Worm (Caenorhabditis elegans): ENCODE measurements around the gene D2023.1.

D2023.1 gene

ce11 chrV:11789474-11789873 lies at the start of gene D2023.1:
Gene D2023.1 (plus strand): TSS chrV:11789550.
- TF ChIP-seq cog-1 (tag; optimal IDR thresholded peaks at IDR 0.05) (no peak), klf-2 (GFP tag; conservative IDR thresholded peaks at IDR 0.05) (no peak), med-1 (GFP tag; optimal IDR thresholded peaks at IDR 0.05; ENCODE audit: insufficient read depth) (no peak), T22C8.4 (GFP tag; IDR thresholded peaks at IDR 0.05) (no peak), ztf-29 (GFP tag; IDR thresholded peaks at IDR 0.05) (no peak), ref-1 (GFP tag; conservative IDR thresholded peaks at IDR 0.05) (no peak), tab-1 (GFP tag; IDR thresholded peaks at IDR 0.05) (no peak), ztf-23 (GFP tag; IDR thresholded peaks at IDR 0.05) (no peak)

- no peak for TF ChIP-seq med-1 (GFP tag; optimal IDR thresholded peaks at IDR 0.05; ENCODE audit: insufficient read depth)
- TF ChIP-seq klf-2 (GFP tag; conservative IDR thresholded peaks at IDR 0.05), result no peak
- no peak for TF ChIP-seq flt-1 (GFP tag; IDR thresholded peaks at IDR 0.05)
- TF ChIP-seq ref-1 (GFP tag; conservative IDR thresholded peaks at IDR 0.05), result no peak
- TF ChIP-seq cog-1 (tag; optimal IDR thresholded peaks at IDR 0.05), result no peak
- no peak for TF ChIP-seq ztf-23 (GFP tag; IDR thresholded peaks at IDR 0.05)
- no peak for TF ChIP-seq T22C8.4 (GFP tag; IDR thresholded peaks at IDR 0.05)
- no peak for TF ChIP-seq ztf-29 (GFP tag; IDR thresholded peaks at IDR 0.05)
- TF ChIP-seq tab-1 (GFP tag; IDR thresholded peaks at IDR 0.05), result no peak
These were observed 49.5 kb upstream of the D2023.1 start, which contains the start of gene T04F3.1 for ce11 chrV:11739820-11740219. Gene T04F3.1 (plus strand): TSS chrV:11740065.

ce11 chrV:11741078-11741477 lies 48.3 kb upstream of the D2023.1 start:
- TF ChIP-seq ztf-29 (GFP tag; IDR thresholded peaks at IDR 0.05) (no peak), cog-1 (tag; optimal IDR thresholded peaks at IDR 0.05) (no peak), med-1 (GFP tag; optimal IDR thresholded peaks at IDR 0.05; ENCODE audit: insufficient read depth) (no peak), klf-2 (GFP tag; conservative IDR thresholded peaks at IDR 0.05) (no peak), ztf-23 (GFP tag; IDR thresholded peaks at IDR 0.05) (no peak), tab-1 (GFP tag; IDR thresholded peaks at IDR 0.05) (no peak), T22C8.4 (GFP tag; IDR thresholded peaks at IDR 0.05) (no peak), flt-1 (GFP tag; IDR thresholded peaks at IDR 0.05) (no peak), ref-1 (GFP tag; conservative IDR thresholded peaks at IDR 0.05) (no peak)

- no peak for TF ChIP-seq ztf-23 (GFP tag; IDR thresholded peaks at IDR 0.05)
- TF ChIP-seq tab-1 (GFP tag; IDR thresholded peaks at IDR 0.05), result no peak
- no peak for TF ChIP-seq T22C8.4 (GFP tag; IDR thresholded peaks at IDR 0.05)
- TF ChIP-seq flt-1 (GFP tag; IDR thresholded peaks at IDR 0.05), result no peak
- TF ChIP-seq klf-2 (GFP tag; conservative IDR thresholded peaks at IDR 0.05), result no peak
- TF ChIP-seq cog-1 (tag; optimal IDR thresholded peaks at IDR 0.05), result no peak
- no peak for TF ChIP-seq med-1 (GFP tag; optimal IDR thresholded peaks at IDR 0.05; ENCODE audit: insufficient read depth)
- no peak for TF ChIP-seq ref-1 (GFP tag; conservative IDR thresholded peaks at IDR 0.05)
- TF ChIP-seq ztf-29 (GFP tag; IDR thresholded peaks at IDR 0.05), result no peak
These were observed 37.9 kb upstream of the D2023.1 start for ce11 chrV:11751480-11751879.

ce11 chrV:11755848-11756247 lies 33.5 kb upstream of the D2023.1 start:
- TF ChIP-seq tab-1 (GFP tag; IDR thresholded peaks at IDR 0.05), result no peak
- TF ChIP-seq cog-1 (tag; optimal IDR thresholded peaks at IDR 0.05), result no peak
- no peak for TF ChIP-seq ref-1 (GFP tag; conservative IDR thresholded peaks at IDR 0.05)
- no peak for TF ChIP-seq flt-1 (GFP tag; IDR thresholded peaks at IDR 0.05)
- TF ChIP-seq ztf-23 (GFP tag; IDR thresholded peaks at IDR 0.05), result no peak
- TF ChIP-seq ztf-29 (GFP tag; IDR thresholded peaks at IDR 0.05), result no peak
- TF ChIP-seq klf-2 (GFP tag; conservative IDR thresholded peaks at IDR 0.05), result no peak
- no peak for TF ChIP-seq med-1 (GFP tag; optimal IDR thresholded peaks at IDR 0.05; ENCODE audit: insufficient read depth)
- TF ChIP-seq T22C8.4 (GFP tag; IDR thresholded peaks at IDR 0.05), result no peak

- no peak for TF ChIP-seq med-1 (GFP tag; optimal IDR thresholded peaks at IDR 0.05; ENCODE audit: insufficient read depth)
- no peak for TF ChIP-seq cog-1 (tag; optimal IDR thresholded peaks at IDR 0.05)
- no peak for TF ChIP-seq ztf-29 (GFP tag; IDR thresholded peaks at IDR 0.05)
- no peak for TF ChIP-seq klf-2 (GFP tag; conservative IDR thresholded peaks at IDR 0.05)
- TF ChIP-seq flt-1 (GFP tag; IDR thresholded peaks at IDR 0.05), result no peak
- no peak for TF ChIP-seq ref-1 (GFP tag; conservative IDR thresholded peaks at IDR 0.05)
- no peak for TF ChIP-seq T22C8.4 (GFP tag; IDR thresholded peaks at IDR 0.05)
These were observed 32.0 kb upstream of the D2023.1 start, which contains the start of gene smoc-1 for ce11 chrV:11757358-11757757. Gene smoc-1 (plus strand): TSS chrV:11757658.

ce11 chrV:11758635-11759034 lies 30.7 kb upstream of the D2023.1 start, which contains the start of gene T04F3.3:
Gene T04F3.3 (plus strand): TSS chrV:11758935.
- TF ChIP-seq cog-1 (tag; optimal IDR thresholded peaks at IDR 0.05) (no peak), ztf-29 (GFP tag; IDR thresholded peaks at IDR 0.05) (no peak), ztf-23 (GFP tag; IDR thresholded peaks at IDR 0.05) (no peak), flt-1 (GFP tag; IDR thresholded peaks at IDR 0.05) (no peak), tab-1 (GFP tag; IDR thresholded peaks at IDR 0.05) (no peak), klf-2 (GFP tag; conservative IDR thresholded peaks at IDR 0.05) (no peak), med-1 (GFP tag; optimal IDR thresholded peaks at IDR 0.05; ENCODE audit: insufficient read depth) (no peak), ref-1 (GFP tag; conservative IDR thresholded peaks at IDR 0.05) (no peak), T22C8.4 (GFP tag; IDR thresholded peaks at IDR 0.05) (no peak)

- TF ChIP-seq tab-1 (GFP tag; IDR thresholded peaks at IDR 0.05) (no peak), ztf-23 (GFP tag; IDR thresholded peaks at IDR 0.05) (no peak), klf-2 (GFP tag; conservative IDR thresholded peaks at IDR 0.05) (no peak), cog-1 (tag; optimal IDR thresholded peaks at IDR 0.05) (no peak), ref-1 (GFP tag; conservative IDR thresholded peaks at IDR 0.05) (no peak), T22C8.4 (GFP tag; IDR thresholded peaks at IDR 0.05) (no peak), ztf-29 (GFP tag; IDR thresholded peaks at IDR 0.05) (no peak)
These were observed 29.0 kb upstream of the D2023.1 start, which contains the start of gene T04F3.5 for ce11 chrV:11760371-11760770. Gene T04F3.5 (plus strand): TSS chrV:11760671.

ce11 chrV:11762863-11763262 lies 26.5 kb upstream of the D2023.1 start, which contains the start of gene T04F3.4:
Gene T04F3.4 (minus strand): TSS chrV:11763049.
- TF ChIP-seq flt-1 (GFP tag; IDR thresholded peaks at IDR 0.05) (no peak), med-1 (GFP tag; optimal IDR thresholded peaks at IDR 0.05; ENCODE audit: insufficient read depth) (no peak), tab-1 (GFP tag; IDR thresholded peaks at IDR 0.05) (no peak), ztf-29 (GFP tag; IDR thresholded peaks at IDR 0.05) (no peak), T22C8.4 (GFP tag; IDR thresholded peaks at IDR 0.05) (no peak), ztf-23 (GFP tag; IDR thresholded peaks at IDR 0.05) (no peak), cog-1 (tag; optimal IDR thresholded peaks at IDR 0.05) (no peak), klf-2 (GFP tag; conservative IDR thresholded peaks at IDR 0.05) (no peak), ref-1 (GFP tag; conservative IDR thresholded peaks at IDR 0.05) (no peak)

Data from whole organism, midembryonic.